Worm (Caenorhabditis elegans) whole organism, L4/young adult: ENCODE data around the gene F26A10.2.

Experiments
- W03F9.2 ChIP-seq: fragments of 150-350 bp; optimal IDR thresholded peaks from 2 replicates; lab custom pipeline; 2014; ENCODE audit warnings: missing biosample characterization, missing genetic modification characterization
- dao-5 ChIP-seq: sonication (generic microtip); optimal IDR thresholded peaks from 2 replicates; lab custom pipeline; 2016; ENCODE audit warnings: missing genotype, missing genetic modification characterization, moderate library complexity, missing compliant biosample characterization
- him-1 ChIP-seq: sonication (generic microtip); optimal IDR thresholded peaks from 2 replicates; lab custom pipeline; 2016; ENCODE audit warnings: missing genotype, missing genetic modification reagents, missing genetic modification characterization, missing compliant biosample characterization

Gene F26A10.2

DNA sequence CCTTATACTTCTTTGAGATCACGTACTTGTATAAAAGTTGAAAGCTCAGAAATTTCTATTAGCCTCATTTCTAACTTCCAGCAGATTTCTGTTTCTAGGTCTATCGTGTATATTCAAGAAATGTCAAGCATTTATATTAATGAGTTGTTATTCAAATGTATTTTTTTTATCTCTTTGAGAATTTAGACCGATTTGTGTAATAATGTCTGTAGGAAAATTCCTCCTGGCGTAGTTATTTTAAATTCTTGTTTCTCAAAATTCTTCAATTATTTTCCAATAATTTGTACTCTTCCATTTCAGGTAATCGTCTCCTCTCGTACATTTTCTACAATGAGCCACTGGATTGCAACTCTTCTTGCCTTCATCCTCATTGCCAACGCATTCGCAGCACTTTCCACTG lies 17.9 kb downstream of the F26A10.2 start, which contains the start of gene nlp-61:
TSS of gene nlp-61 (plus strand) at position 301 of the 400 bp plus-strand sequence.
- TF ChIP-seq W03F9.2 (tag; lab: Kevin White, UChicago) = no peak
- TF ChIP-seq him-1 = no peak
- TF ChIP-seq dao-5 = no peak

DNA sequence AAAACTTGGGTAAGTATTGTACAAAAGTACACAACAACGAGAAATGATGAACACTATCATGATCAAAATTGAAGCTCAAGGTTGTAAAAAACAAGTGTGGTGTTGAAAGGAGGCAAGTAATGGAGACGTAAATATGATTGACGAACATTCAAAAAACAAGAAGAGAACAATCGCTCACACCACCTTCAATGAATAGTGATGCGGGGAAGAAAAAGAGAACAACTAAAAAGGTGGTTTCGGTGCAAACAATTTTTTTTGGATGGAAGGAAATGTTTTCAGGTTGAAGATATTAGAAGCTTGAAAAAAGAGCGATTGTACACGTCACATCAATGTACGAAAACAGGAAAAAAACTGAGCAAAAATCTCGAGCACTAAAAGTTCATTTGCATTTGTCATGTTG lies 30.7 kb downstream of the F26A10.2 start:
- TF ChIP-seq W03F9.2 (tag; lab: Kevin White, UChicago) (no peak), him-1 (no peak), dao-5 (no peak)

DNA sequence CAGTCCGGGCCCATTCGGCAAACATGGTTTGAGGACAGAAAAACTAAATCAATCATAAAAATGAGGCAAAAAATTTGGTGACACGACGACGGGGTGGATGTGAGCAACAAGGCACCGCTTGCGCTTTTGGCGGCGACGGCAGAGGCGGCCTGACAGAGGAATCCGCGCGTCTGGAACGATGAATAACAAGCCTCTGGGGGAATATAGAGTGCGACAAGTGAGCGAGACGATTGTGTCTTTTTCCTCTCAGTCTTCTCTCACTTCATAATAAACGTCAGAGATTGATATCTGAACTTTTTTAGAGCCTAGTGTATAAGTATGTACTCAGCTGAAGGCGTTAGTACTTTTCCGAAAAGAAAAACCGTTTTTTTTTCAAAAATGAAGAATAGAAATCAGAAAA lies 37.2 kb downstream of the F26A10.2 start, which contains the start of gene twk-17:
TSS of gene twk-17 (minus strand) at position 101 of the 400 bp plus-strand sequence.
- TF ChIP-seq W03F9.2 (tag; lab: Kevin White, UChicago) (no peak), dao-5 (no peak), him-1 (no peak)

DNA sequence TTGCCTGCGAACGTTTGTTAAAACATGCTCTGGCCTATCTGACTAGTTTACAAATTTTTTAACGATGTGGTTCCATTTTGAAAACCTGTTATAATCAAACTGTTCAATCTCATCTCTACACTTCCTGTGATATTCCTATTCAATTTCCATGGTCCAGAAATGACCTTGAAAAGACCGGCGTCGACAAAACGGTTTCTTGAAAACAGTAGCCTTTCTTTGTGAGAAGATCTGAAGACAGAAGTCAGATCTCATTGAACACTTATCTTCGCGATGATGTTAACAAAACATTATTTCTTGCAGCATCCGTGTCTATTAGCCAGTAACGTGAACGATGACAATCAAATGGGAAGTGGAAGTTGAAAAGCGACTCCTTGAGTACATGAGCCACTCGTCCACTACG lies 48.6 kb downstream of the F26A10.2 start, which contains the start of gene C44E12.1:
TSS of gene C44E12.1 (plus strand) at position 301 of the 400 bp plus-strand sequence.
- no peak for TF ChIP-seq dao-5
- no peak for TF ChIP-seq W03F9.2 (tag; lab: Kevin White, UChicago)
- TF ChIP-seq him-1 = no peak

DNA sequence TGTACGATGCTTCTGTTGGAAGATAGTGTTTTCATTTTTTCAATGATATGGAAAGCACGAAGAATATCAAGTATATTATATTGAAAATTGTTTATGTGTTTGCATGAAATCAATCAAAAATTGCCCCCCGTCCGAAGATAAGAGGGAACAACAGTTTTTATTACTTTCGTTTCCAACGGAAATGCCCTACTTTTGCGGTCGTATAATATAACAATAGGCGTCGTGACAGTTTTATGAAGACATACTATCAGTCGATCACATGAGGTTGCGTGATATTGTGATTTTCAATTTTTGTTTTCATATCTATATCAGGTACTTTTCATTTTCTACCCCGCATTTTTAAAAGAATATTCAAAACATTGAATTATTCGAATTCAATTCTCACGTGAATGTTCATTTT lies 49.2 kb downstream of the F26A10.2 start:
- TF ChIP-seq dao-5 = no peak
- no peak for TF ChIP-seq him-1
- TF ChIP-seq W03F9.2 (tag; lab: Kevin White, UChicago) = no peak

DNA sequence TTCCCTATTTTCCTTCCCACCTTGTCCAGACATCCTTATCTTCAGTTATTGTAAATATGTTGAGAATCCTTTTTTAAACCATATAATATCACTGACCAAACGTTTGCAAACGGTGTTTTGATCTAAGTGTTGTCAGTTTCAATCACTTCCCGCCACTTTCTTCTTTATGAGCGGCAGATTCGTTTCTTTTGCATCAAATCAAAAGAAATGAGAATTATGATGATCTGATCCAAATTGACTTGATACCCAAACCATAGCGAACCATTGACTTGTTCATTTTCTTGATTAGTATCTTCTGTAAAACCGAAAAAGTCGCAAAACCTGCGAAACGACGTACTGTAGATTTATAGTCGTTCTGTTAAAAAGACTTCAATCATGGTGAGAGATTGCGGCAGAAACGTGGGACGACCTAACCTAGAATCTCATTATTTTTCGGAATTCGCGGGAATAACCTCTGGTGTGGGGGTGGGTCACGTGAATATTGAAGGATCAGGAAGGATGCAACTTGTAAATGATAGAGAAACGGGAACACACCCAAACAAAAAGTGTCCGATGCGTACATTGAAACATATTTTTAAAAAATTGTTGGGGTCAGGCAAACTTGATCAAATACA lies 51.2 kb downstream of the F26A10.2 start:
- no peak for TF ChIP-seq dao-5
- no peak for TF ChIP-seq W03F9.2 (tag; lab: Kevin White, UChicago)
- no peak for TF ChIP-seq him-1

DNA sequence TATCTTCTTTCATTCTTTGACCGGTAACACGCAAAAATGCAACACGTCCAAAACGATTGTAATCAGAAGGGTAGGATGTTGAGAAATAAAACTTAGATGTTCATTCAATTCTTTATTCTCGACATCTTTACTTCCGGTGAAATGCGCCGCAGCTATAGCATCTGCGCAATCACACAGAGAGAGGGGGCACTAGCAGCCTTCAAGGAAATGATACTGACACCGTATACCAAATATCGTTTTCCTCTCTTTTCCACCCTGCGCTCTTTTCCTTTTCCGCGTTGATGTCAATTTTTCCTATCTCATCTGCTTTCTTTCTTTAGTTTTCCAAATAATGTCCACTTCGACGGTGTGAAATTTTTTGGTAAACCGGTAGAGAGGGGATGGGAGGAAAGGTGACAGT lies 54.5 kb downstream of the F26A10.2 start:
- TF ChIP-seq W03F9.2 (tag; lab: Kevin White, UChicago) (no peak), him-1 (no peak), dao-5 (no peak)

DNA sequence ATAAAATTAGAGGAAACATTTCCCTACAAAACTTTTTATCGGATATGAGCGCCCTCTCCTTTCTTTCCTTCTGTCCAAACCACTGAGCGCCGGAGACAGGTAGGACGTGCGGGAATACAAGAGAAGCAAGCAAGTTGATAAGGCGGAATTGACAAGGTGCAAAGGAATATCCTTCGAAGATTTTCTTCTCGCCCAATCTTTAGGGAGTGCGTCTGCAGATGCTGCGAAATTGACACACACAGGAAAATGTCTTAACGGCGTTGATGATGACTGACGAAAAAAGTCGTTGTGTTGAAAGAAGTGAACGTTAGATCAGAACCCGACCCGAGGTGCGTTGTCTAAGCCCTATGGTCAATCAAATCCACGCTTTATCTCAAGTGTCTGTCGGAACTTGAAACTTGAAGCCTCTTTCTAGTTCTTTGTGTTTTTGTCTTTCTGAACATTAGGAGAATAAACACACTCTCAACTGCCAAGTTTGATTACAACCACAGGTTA lies 57.4 kb downstream of the F26A10.2 start:
- TF ChIP-seq W03F9.2 (tag; lab: Kevin White, UChicago) = no peak
- TF ChIP-seq him-1 = no peak
- TF ChIP-seq dao-5 = no peak

DNA sequence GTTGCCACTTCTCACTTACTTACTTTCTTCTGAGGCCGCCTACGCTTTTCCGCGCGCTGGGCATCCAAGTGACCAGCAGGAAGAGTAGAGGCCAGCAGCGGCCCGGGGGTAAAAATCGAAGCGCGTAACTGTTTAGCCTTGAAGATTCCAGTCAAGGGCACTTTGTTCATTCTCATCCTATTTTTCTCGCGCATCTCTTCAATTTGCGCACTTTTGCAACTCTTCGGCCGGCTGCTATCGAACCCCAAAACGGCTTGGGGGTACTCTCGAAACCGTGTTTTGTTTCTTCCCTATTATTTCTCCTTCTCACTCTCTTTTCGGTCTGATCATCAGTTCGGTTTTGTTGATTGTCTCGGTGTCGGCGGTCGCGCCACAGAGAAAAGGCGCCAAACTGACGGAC lies 58.6 kb downstream of the F26A10.2 start:
- TF ChIP-seq him-1 (no peak), W03F9.2 (tag; lab: Kevin White, UChicago) (no peak), dao-5 (no peak)

DNA sequence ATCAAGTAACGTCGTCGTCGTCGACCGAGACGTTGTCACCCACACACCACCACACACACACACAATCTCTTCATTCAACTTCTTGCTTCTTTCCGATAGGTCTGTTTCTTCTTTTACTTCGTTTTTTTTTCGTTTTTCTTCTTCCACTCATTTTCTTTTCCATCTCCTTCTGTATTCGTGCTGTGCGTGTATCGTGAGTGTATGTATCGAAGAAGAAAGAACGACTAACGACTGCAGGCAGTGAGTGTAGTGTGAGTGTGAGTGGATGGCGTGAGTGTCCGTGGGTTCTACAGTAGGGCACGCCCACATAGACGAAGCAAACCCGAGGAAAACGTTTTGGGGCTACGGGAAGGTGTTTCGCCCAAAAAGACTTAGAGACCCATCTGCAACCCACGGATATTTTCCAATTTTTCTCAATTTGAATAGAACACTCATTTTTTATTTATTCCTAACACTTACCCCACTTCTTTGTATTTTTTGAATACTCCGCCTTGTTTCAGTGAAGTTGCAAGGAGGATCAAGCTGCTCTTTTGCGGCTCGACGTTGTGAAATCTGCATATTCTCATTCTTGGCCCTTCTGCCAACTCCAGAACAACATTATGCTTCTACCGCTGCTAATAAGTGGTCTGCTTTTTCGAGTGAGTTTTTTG lies 59.5 kb downstream of the F26A10.2 start, which contains the start of gene adt-2:
TSS of gene adt-2 (plus strand) at position 600 of the 650 bp plus-strand sequence.
- no peak for TF ChIP-seq him-1
- no peak for TF ChIP-seq dao-5
- TF ChIP-seq W03F9.2 (tag; lab: Kevin White, UChicago) = no peak

DNA sequence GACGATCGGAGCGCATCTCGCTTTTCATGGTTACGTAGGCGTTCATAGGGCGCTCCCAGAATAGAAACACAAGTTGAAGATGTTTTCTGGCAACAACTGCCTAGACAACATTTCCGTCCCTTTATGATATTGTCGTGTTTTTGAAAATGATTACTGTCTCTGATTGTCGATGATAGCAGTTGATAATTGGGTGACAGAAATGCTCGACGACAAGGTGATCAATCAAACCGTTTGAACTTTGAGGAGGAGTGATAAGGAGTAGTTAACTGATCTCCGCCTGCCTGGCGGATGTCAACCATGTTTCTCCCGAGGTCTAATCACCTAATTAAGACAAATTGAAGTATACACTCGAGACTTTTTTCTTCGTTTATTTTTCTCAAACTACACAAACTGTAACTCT lies 61.3 kb downstream of the F26A10.2 start:
- TF ChIP-seq W03F9.2 (tag; lab: Kevin White, UChicago) (no peak), dao-5 (no peak)

DNA sequence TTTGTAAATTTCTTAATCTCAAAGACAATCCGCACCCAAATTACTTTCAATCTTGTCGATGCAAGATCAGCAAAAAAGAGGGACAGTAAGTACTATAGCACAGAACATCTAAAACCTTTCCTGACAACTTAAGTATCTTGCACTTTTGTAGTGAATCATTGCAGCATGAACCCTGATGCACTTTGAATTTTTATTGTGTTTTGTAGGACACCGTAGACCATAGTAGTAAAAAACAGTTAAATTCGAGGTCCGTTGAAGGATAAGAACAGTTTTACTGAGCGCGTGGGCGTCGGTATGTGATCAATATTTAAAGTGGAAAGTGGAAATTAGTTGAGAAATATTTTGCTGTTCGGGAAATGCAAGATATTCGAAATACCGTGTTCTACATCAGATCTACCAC lies 63.0 kb downstream of the F26A10.2 start:
- TF ChIP-seq W03F9.2 (tag; lab: Kevin White, UChicago) = no peak
- no peak for TF ChIP-seq dao-5
- no peak for TF ChIP-seq him-1
